Fruit fly (Drosophila melanogaster) whole organism, prepupa: ENCODE data around the gene Pex10.

Experiments
- Blimp-1 ChIP-seq: fragments of 200-800 bp; sonication (Bioruptor generic); optimal IDR thresholded peaks from 3 replicates; lab custom pipeline; 2017; ENCODE audit warnings: missing biosample characterization, missing genetic modification characterization, mild to moderate bottlenecking, moderate library complexity, missing genetic modification reagents
- CG10631 ChIP-seq: fragments of 200-800 bp; sonication (Bioruptor generic); optimal IDR thresholded peaks from 2 replicates; lab custom pipeline; 2016; ENCODE audit warnings: missing biosample characterization, missing genetic modification characterization
- CG11294 ChIP-seq: fragments of 200-800 bp; sonication (Bioruptor generic); IDR thresholded peaks from 2 replicates; pipeline ENCODE4 v1.3.6; 2022; ENCODE audit warnings: missing biosample characterization, missing genetic modification characterization
- CG11762 ChIP-seq: fragments of 200-800 bp; sonication (Bioruptor generic); optimal IDR thresholded peaks from 3 replicates; lab custom pipeline; 2016; ENCODE audit warnings: missing biosample characterization, missing genetic modification characterization; ENCODE audit not compliant: insufficient read depth
- CG11902 ChIP-seq: fragments of 200-800 bp; sonication (Bioruptor generic); optimal IDR thresholded peaks from 3 replicates; lab custom pipeline; 2016; ENCODE audit warnings: missing biosample characterization, missing genetic modification characterization
- CG15336 ChIP-seq: fragments of 200-800 bp; sonication (Bioruptor generic); IDR thresholded peaks from 2 replicates; pipeline ENCODE4 v1.3.6; 2022; ENCODE audit warnings: missing biosample characterization, missing genetic modification characterization
- CG1621 ChIP-seq: fragments of 200-800 bp; sonication (Bioruptor generic); optimal IDR thresholded peaks from 3 replicates; lab custom pipeline; 2018; ENCODE audit warnings: missing biosample characterization, mild to moderate bottlenecking, missing genetic modification characterization
- CG16779 ChIP-seq: fragments of 200-800 bp; sonication (Bioruptor generic); optimal IDR thresholded peaks from 3 replicates; lab custom pipeline; 2017; ENCODE audit warnings: missing biosample characterization, mild to moderate bottlenecking, missing genetic modification characterization
- CG31627 ChIP-seq: fragments of 200-800 bp; sonication (Bioruptor generic); optimal IDR thresholded peaks from 3 replicates; lab custom pipeline; 2016; ENCODE audit warnings: missing biosample characterization, missing genetic modification characterization
- CG32006 ChIP-seq: fragments of 200-800 bp; sonication (Bioruptor generic); optimal IDR thresholded peaks from 3 replicates; lab custom pipeline; 2017; ENCODE audit warnings: missing biosample characterization, mild to moderate bottlenecking, missing genetic modification characterization
- CG34406 ChIP-seq: fragments of 200-800 bp; sonication (Bioruptor generic); optimal IDR thresholded peaks from 3 replicates; lab custom pipeline; 2016; ENCODE audit warnings: missing biosample characterization, missing genetic modification characterization
- CG4318 ChIP-seq: fragments of 200-800 bp; sonication (Bioruptor generic); optimal IDR thresholded peaks from 3 replicates; lab custom pipeline; 2017; ENCODE audit warnings: missing biosample characterization, mild to moderate bottlenecking, missing genetic modification characterization
- CG6163 ChIP-seq: fragments of 200-800 bp; sonication (Bioruptor generic); IDR thresholded peaks from 3 replicates; pipeline ENCODE4 v1.3.6; 2022; ENCODE audit warnings: missing biosample characterization, missing genetic modification characterization
- CG6792 ChIP-seq: fragments of 200-800 bp; sonication (Bioruptor generic); optimal IDR thresholded peaks from 3 replicates; lab custom pipeline; 2016; ENCODE audit warnings: missing biosample characterization, missing genetic modification characterization
- CG6808 ChIP-seq: fragments of 200-800 bp; sonication (Bioruptor generic); optimal IDR thresholded peaks from 3 replicates; lab custom pipeline; 2017; ENCODE audit warnings: missing biosample characterization, missing genetic modification characterization, mild to moderate bottlenecking, moderate library complexity, missing genetic modification reagents
- CG6854 ChIP-seq: fragments of 200-800 bp; sonication (Bioruptor generic); optimal IDR thresholded peaks from 2 replicates; lab custom pipeline; 2017; ENCODE audit warnings: missing biosample characterization, mild to moderate bottlenecking, missing genetic modification characterization
- CG7368 ChIP-seq: fragments of 200-800 bp; sonication (Bioruptor generic); optimal IDR thresholded peaks from 3 replicates; lab custom pipeline; 2016; ENCODE audit warnings: missing biosample characterization, missing genetic modification characterization
- CG8119 ChIP-seq: fragments of 200-800 bp; sonication (Bioruptor generic); IDR thresholded peaks from 3 replicates; pipeline ENCODE4 v1.3.6; 2022; ENCODE audit warnings: missing biosample characterization, missing genetic modification characterization
- CG8319 ChIP-seq: fragments of 200-800 bp; sonication (Bioruptor generic); optimal IDR thresholded peaks from 3 replicates; lab custom pipeline; 2016; ENCODE audit warnings: missing biosample characterization, missing genetic modification characterization
- CG8632 ChIP-seq: fragments of 200-800 bp; sonication (Bioruptor generic); optimal IDR thresholded peaks from 3 replicates; lab custom pipeline; 2016; ENCODE audit warnings: missing biosample characterization, missing genetic modification characterization
- Eip75B ChIP-seq: fragments of 200-800 bp; sonication (Bioruptor generic); optimal IDR thresholded peaks from 3 replicates; lab custom pipeline; 2016; ENCODE audit warnings: missing biosample characterization, missing genetic modification characterization
- Ets96B ChIP-seq: fragments of 200-800 bp; optimal IDR thresholded peaks from 2 replicates; lab custom pipeline; 2019; ENCODE audit warnings: missing biosample characterization, mild to moderate bottlenecking, missing genetic modification characterization, moderate library complexity
- Gug ChIP-seq: fragments of 200-800 bp; sonication (Bioruptor generic); IDR thresholded peaks from 2 replicates; pipeline ENCODE4 v1.3.6; 2022; ENCODE audit warnings: missing biosample characterization, missing genetic modification characterization
- Lpt ChIP-seq: fragments of 200-800 bp; sonication (Bioruptor generic); optimal IDR thresholded peaks from 3 replicates; lab custom pipeline; 2016; ENCODE audit warnings: missing biosample characterization, missing genetic modification characterization
- Smox ChIP-seq: fragments of 200-800 bp; sonication (Bioruptor generic); optimal IDR thresholded peaks from 3 replicates; lab custom pipeline; 2016; ENCODE audit warnings: missing biosample characterization, missing genetic modification characterization
- Sox14 ChIP-seq: fragments of 200-800 bp; sonication (Bioruptor generic); optimal IDR thresholded peaks from 3 replicates; lab custom pipeline; 2016; ENCODE audit warnings: missing biosample characterization, missing genetic modification characterization
- Sox15 ChIP-seq: fragments of 200-800 bp; sonication (Bioruptor generic); optimal IDR thresholded peaks from 3 replicates; lab custom pipeline; 2016; ENCODE audit warnings: missing biosample characterization, missing genetic modification characterization
- achi ChIP-seq: fragments of 200-800 bp; sonication (Bioruptor generic); optimal IDR thresholded peaks from 3 replicates; lab custom pipeline; 2016; ENCODE audit warnings: missing biosample characterization, missing genetic modification characterization
- acj6 ChIP-seq: fragments of 200-800 bp; sonication (Bioruptor generic); optimal IDR thresholded peaks from 3 replicates; lab custom pipeline; 2016; ENCODE audit warnings: missing biosample characterization, missing genetic modification characterization
- cyc ChIP-seq: fragments of 200-800 bp; sonication (Bioruptor generic); optimal IDR thresholded peaks from 3 replicates; lab custom pipeline; 2016; ENCODE audit warnings: missing biosample characterization, missing genetic modification characterization
- dsx ChIP-seq: fragments of 200-800 bp; optimal IDR thresholded peaks from 3 replicates; lab custom pipeline; 2019; ENCODE audit warnings: missing biosample characterization, mild to moderate bottlenecking, missing genetic modification characterization, moderate library complexity; ENCODE audit not compliant: poor library complexity, severe bottlenecking
- eg ChIP-seq: fragments of 200-800 bp; sonication (Bioruptor generic); IDR thresholded peaks from 3 replicates; pipeline ENCODE4 v1.3.6; 2022; ENCODE audit warnings: missing biosample characterization, missing genetic modification characterization
- esn ChIP-seq: fragments of 200-800 bp; sonication (Bioruptor generic); optimal IDR thresholded peaks from 2 replicates; lab custom pipeline; 2016; ENCODE audit warnings: missing biosample characterization, mild to moderate bottlenecking, missing genetic modification characterization, moderate library complexity
- fd59A ChIP-seq: fragments of 200-800 bp; sonication (Bioruptor generic); optimal IDR thresholded peaks from 2 replicates; lab custom pipeline; 2017; ENCODE audit warnings: missing biosample characterization, mild to moderate bottlenecking, missing genetic modification characterization, missing genetic modification reagents
- fd85E ChIP-seq: fragments of 200-800 bp; sonication (Bioruptor generic); optimal IDR thresholded peaks from 3 replicates; lab custom pipeline; 2016; ENCODE audit warnings: missing biosample characterization, missing genetic modification characterization
- fkh ChIP-seq: fragments of 200-800 bp; sonication (Bioruptor generic); optimal IDR thresholded peaks from 3 replicates; lab custom pipeline; 2017; ENCODE audit warnings: missing biosample characterization, mild to moderate bottlenecking, missing genetic modification characterization, moderate library complexity
- lz ChIP-seq: fragments of 200-800 bp; sonication (Bioruptor generic); optimal IDR thresholded peaks from 3 replicates; lab custom pipeline; 2016; ENCODE audit warnings: missing biosample characterization, missing genetic modification characterization
- pdm3 ChIP-seq: fragments of 200-800 bp; sonication (Bioruptor generic); optimal IDR thresholded peaks from 3 replicates; lab custom pipeline; 2016; ENCODE audit warnings: missing biosample characterization, missing genetic modification characterization
- spab ChIP-seq: fragments of 200-800 bp; sonication (Bioruptor generic); optimal IDR thresholded peaks from 2 replicates; lab custom pipeline; 2017; ENCODE audit warnings: missing biosample characterization, mild to moderate bottlenecking, missing genetic modification characterization, missing genetic modification reagents
- ss ChIP-seq, 2 experiments: fragments of 200-800 bp; sonication (Bioruptor generic); optimal IDR thresholded peaks; 2 replicates in 1 of 2; 3 replicates in 1 of 2; lab custom pipeline; 2017 to 2018; ENCODE audit warnings: mild to moderate bottlenecking in 2 of 2, missing biosample characterization in 2 of 2, missing genetic modification characterization in 2 of 2, moderate library complexity in 1 of 2
- svp ChIP-seq: fragments of 200-800 bp; sonication (Bioruptor generic); peaks from one replicate; lab custom pipeline; 2016; ENCODE audit warnings: missing biosample characterization, missing genetic modification characterization
- topi ChIP-seq: fragments of 200-800 bp; sonication (Bioruptor generic); optimal IDR thresholded peaks from 3 replicates; lab custom pipeline; 2016; ENCODE audit warnings: missing biosample characterization, missing genetic modification characterization
- vri ChIP-seq: fragments of 200-800 bp; sonication (Bioruptor generic); optimal IDR thresholded peaks from 3 replicates; lab custom pipeline; 2016; ENCODE audit warnings: missing biosample characterization, mild to moderate bottlenecking, missing genetic modification characterization

Gene Pex10

dm6 chr3L:1515820-1516540, 42.0 kb upstream of the Pex10 start (continued):
- TF ChIP-seq fkh (GFP tag; lab: Kevin White, UChicago): peak; percentile 77
- no peak for TF ChIP-seq vri (GFP tag; lab: Kevin White, UChicago)
- TF ChIP-seq achi (GFP tag; lab: Kevin White, UChicago): peak; percentile 73
- TF ChIP-seq fd59A (GFP tag; lab: Kevin White, UChicago): peak; percentile 39
- no peak for TF ChIP-seq Blimp-1 (GFP tag; lab: Kevin White, UChicago)
- TF ChIP-seq CG1621 (tag; lab: Kevin White, UChicago): no peak
- TF ChIP-seq CG8119 (GFP tag; lab: Robert Waterston, UW): peak; percentile 86
- peak; percentile 2 for TF ChIP-seq CG11902 (GFP tag; lab: Kevin White, UChicago)
- no peak for TF ChIP-seq CG8319
- TF ChIP-seq Sox14 (GFP tag; lab: Kevin White, UChicago): peak; percentile 70
- peak; percentile 81 for TF ChIP-seq CG4318
- TF ChIP-seq spab: peak; percentile 6
- TF ChIP-seq dsx (GFP tag; lab: Kevin White, UChicago): peak; percentile 35
- TF ChIP-seq CG6792: peak; percentile 46
- TF ChIP-seq Lpt: peak; percentile 68

- peak; percentile 20 for TF ChIP-seq vri (GFP tag; lab: Kevin White, UChicago)
- TF ChIP-seq svp (GFP tag; lab: Kevin White, UChicago): peak; percentile 44
- TF ChIP-seq Sox15: no peak
- TF ChIP-seq CG8632: no peak
Observed at dm6 chr3L:1516631-1517273, 41.3 kb upstream of the Pex10 start, which contains the start of gene cue. Gene cue (minus strand): TSS chr3L:1517271.

DNA sequence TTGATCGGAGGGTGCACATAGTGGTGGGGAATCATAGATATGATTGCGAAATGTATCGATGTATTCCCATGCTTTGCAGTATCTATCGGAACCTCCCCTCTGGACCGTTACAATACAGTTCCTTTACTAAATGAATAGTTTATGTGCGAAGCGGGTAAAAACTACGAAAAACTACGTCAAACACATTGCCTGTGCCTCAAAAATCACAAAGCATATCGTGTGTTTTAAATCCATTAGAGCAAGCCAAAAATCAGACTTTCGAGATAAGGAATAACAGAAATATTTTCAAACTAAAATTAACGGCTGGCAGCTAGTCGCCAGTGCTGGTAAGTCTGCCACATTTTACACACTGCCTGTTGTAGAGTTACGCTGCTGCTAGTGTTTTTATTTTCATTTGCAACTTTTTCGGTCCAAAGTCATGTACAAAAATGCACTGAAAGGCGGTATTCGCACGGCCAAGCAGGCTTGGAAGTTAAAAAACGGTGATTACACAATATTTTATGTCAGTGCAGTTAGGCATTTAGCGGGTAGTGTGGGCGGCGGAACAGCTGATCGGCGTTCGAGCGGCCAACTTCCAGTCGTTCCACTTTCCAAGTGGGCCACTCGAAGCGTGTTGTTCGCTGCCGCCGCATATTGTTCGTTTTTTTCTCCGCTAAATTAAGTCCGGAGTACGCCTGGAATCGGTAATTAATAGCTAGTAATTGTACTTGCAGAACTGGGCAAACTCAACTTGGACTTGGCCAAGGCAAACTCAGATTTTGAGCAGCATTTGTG, 40.6 kb upstream of the Pex10 start:
- peak; percentile 44 for TF ChIP-seq Sox15
- TF ChIP-seq CG8319: peak; percentile 57
- peak; percentile 60 for TF ChIP-seq Sox14 (GFP tag; lab: Kevin White, UChicago)
- peak; percentile 80 for TF ChIP-seq CG31627
- peak; percentile 73 for TF ChIP-seq CG15336 (GFP tag; lab: Robert Waterston, UW)
- peak; percentile 72 for TF ChIP-seq fd85E (GFP tag; lab: Kevin White, UChicago)
- no peak for TF ChIP-seq fkh (GFP tag; lab: Kevin White, UChicago)
- peak; percentile 19 for TF ChIP-seq CG6808
- TF ChIP-seq cyc (GFP tag; lab: Kevin White, UChicago): peak; percentile 77
- peak; percentile 60 for TF ChIP-seq Eip75B (GFP tag; lab: Kevin White, UChicago)
- TF ChIP-seq lz (GFP tag; lab: Kevin White, UChicago): peak; percentile 78
- peak; percentile 72 for TF ChIP-seq Smox (GFP tag; lab: Kevin White, UChicago)
- no peak for TF ChIP-seq CG4318
- TF ChIP-seq CG6163: peak; percentile 89
- peak; percentile 73 for TF ChIP-seq CG32006
- TF ChIP-seq Gug (GFP tag; lab: Robert Waterston, UW): peak; percentile 74
- peak; percentile 15 to 38 for TF ChIP-seq ss (GFP tag; optimal IDR thresholded peaks at IDR 0.05; lab: Kevin White, UChicago)
- TF ChIP-seq CG11294 (GFP tag; lab: Robert Waterston, UW): peak; percentile 56; the same call in 1 of the 2 replicates
- peak; percentile 59 for TF ChIP-seq Ets96B (tag; lab: Kevin White, UChicago)
- TF ChIP-seq CG11762: peak; percentile 61
- TF ChIP-seq eg (GFP tag; lab: Robert Waterston, UW): peak; percentile 81
- TF ChIP-seq svp (GFP tag; lab: Kevin White, UChicago): peak; percentile 82
- TF ChIP-seq CG34406: peak; percentile 44
- TF ChIP-seq CG10631: peak; percentile 81
- TF ChIP-seq topi (GFP tag; lab: Kevin White, UChicago): peak; percentile 72
- TF ChIP-seq CG16779 (tag; lab: Kevin White, UChicago): no peak
- peak; percentile 74 for TF ChIP-seq CG7368 (GFP tag; lab: Kevin White, UChicago)
- TF ChIP-seq esn (GFP tag; lab: Kevin White, UChicago): peak; percentile 85
- no peak for TF ChIP-seq spab
- peak; percentile 59 for TF ChIP-seq CG6854
- TF ChIP-seq CG1621 (tag; lab: Kevin White, UChicago): peak; percentile 49
- peak; percentile 68 for TF ChIP-seq Lpt
- no peak for TF ChIP-seq pdm3 (GFP tag; lab: Kevin White, UChicago)
- TF ChIP-seq acj6 (GFP tag; lab: Kevin White, UChicago): peak; percentile 80
